Worm (Caenorhabditis elegans): ENCODE results near the gene srh-246.

srh-246 gene

ce11 chrV:619054-619453 lies 38.5 kb downstream of the srh-246 start, which contains the start of gene F48G7.4 (continued):
- TF ChIP-seq nhr-237 (tag; optimal IDR thresholded peaks at IDR 0.05) (peak; percentile 68), dsc-1 (tag; optimal IDR thresholded peaks at IDR 0.05) (peak; percentile 60), blmp-1 (tag; optimal IDR thresholded peaks at IDR 0.05) (no peak), unc-30 (tag; optimal IDR thresholded peaks at IDR 0.05) (no peak), snu-23 (GFP tag; optimal IDR thresholded peaks at IDR 0.05) (peak; percentile 86), fkh-4 (tag; optimal IDR thresholded peaks at IDR 0.05; ENCODE audit: borderline replicate concordance) (no peak), C16A3.4 (tag; optimal IDR thresholded peaks at IDR 0.05) (no peak), C34B4.2 (tag; optimal IDR thresholded peaks at IDR 0.05) (no peak), zip-4 (GFP tag; optimal IDR thresholded peaks at IDR 0.05) (no peak), F16B12.6 (tag; optimal IDR thresholded peaks at IDR 0.05) (peak; percentile 5), nhr-71 (tag; optimal IDR thresholded peaks at IDR 0.05) (peak; percentile 91), egl-13 (tag; optimal IDR thresholded peaks at IDR 0.05) (peak; percentile 55), lsy-2 (tag; optimal IDR thresholded peaks at IDR 0.05) (peak in 1 of 2 experiments; percentile 72), pag-3 (tag; optimal IDR thresholded peaks at IDR 0.05; ENCODE audit: borderline replicate concordance, insufficient read depth) (no peak), grh-1 (GFP tag; IDR thresholded peaks at IDR 0.05) (peak; percentile 48; the same call in 1 of the 2 replicates), sox-4 (tag; optimal IDR thresholded peaks at IDR 0.05) (peak; percentile 13), pax-3 (tag; optimal IDR thresholded peaks at IDR 0.05) (peak; percentile 3), nhr-19 (GFP tag; conservative IDR thresholded peaks at IDR 0.05) (peak; percentile 60), irx-1 (tag; optimal IDR thresholded peaks at IDR 0.05) (peak; percentile 47), sup-37 (GFP tag; optimal IDR thresholded peaks at IDR 0.05) (no peak), fkh-10 (GFP tag; optimal IDR thresholded peaks at IDR 0.05) (peak; percentile 38), elt-3 (tag; optimal IDR thresholded peaks at IDR 0.05) (peak in 1 of 6 experiments; percentile 23), lin-35 (GFP tag; optimal IDR thresholded peaks at IDR 0.05) (peak; percentile 52 to 64), efl-1 (optimal IDR thresholded peaks at IDR 0.05) (peak; percentile 73 to 75), efl-1 (GFP tag; optimal IDR thresholded peaks at IDR 0.05 in 1 of 2) (peak in 1 of 2 experiments; percentile 47), tlp-1 (tag; optimal IDR thresholded peaks at IDR 0.05) (no peak), snpc-4 (tag; optimal IDR thresholded peaks at IDR 0.05) (peak; percentile 13), fos-1 (tag; optimal IDR thresholded peaks at IDR 0.05) (peak; percentile 60), swsn-7 (tag; optimal IDR thresholded peaks at IDR 0.05) (peak; percentile 78), lin-15B (tag; optimal IDR thresholded peaks at IDR 0.05) (no peak), ceh-63 (GFP tag; optimal IDR thresholded peaks at IDR 0.05) (no peak), dpl-1 (GFP tag; optimal IDR thresholded peaks at IDR 0.05) (peak; percentile 22 to 44 (median 32)), lin-39 (tag; optimal IDR thresholded peaks at IDR 0.05) (no peak), tbx-2 (tag; optimal IDR thresholded peaks at IDR 0.05) (peak; percentile 86), alr-1 (tag; optimal IDR thresholded peaks at IDR 0.05; ENCODE audit: borderline replicate concordance) (no peak), nhr-47 (tag; optimal IDR thresholded peaks at IDR 0.05) (peak; percentile 86), jun-1 (tag; optimal IDR thresholded peaks at IDR 0.05) (peak; percentile 64), ztf-4 (tag; optimal IDR thresholded peaks at IDR 0.05) (peak; percentile 73), lir-3 (tag; optimal IDR thresholded peaks at IDR 0.05; ENCODE audit: poor library complexity) (peak; percentile 62), nhr-11 (tag; optimal IDR thresholded peaks at IDR 0.05) (peak; percentile 73), efl-3 (GFP tag; optimal IDR thresholded peaks at IDR 0.05) (no peak), ceh-82 (tag; optimal IDR thresholded peaks at IDR 0.05) (peak; percentile 69 to 90 (median 76)), nhr-20 (tag; optimal IDR thresholded peaks at IDR 0.05) (peak; percentile 91), ceh-88 (GFP tag; IDR thresholded peaks at IDR 0.05) (no peak)
